Fruit fly (Drosophila melanogaster) whole organism, adult: Measurements from ENCODE around the gene Ltn1.

Experiments used
- CG11617 ChIP-seq: fragments of 200-800 bp; sonication (Bioruptor generic); optimal IDR thresholded peaks from 2 replicates; lab custom pipeline; 2017; ENCODE audit warnings: mild to moderate bottlenecking, missing biosample characterization, missing genetic modification reagents, missing genetic modification characterization
- CG1620 ChIP-seq: fragments of 200-800 bp; sonication (Bioruptor generic); optimal IDR thresholded peaks from 2 replicates; lab custom pipeline; 2016; ENCODE audit warnings: missing biosample characterization, missing genetic modification characterization
- CG5204 ChIP-seq: fragments of 200-800 bp; sonication (Bioruptor generic); optimal IDR thresholded peaks from 2 replicates; lab custom pipeline; 2016; ENCODE audit warnings: missing biosample characterization, missing genetic modification characterization
- Clk ChIP-seq: fragments of 200-800 bp; sonication (Bioruptor generic); optimal IDR thresholded peaks from 2 replicates; lab custom pipeline; 2017; ENCODE audit warnings: missing biosample characterization, missing genetic modification characterization
- Crg-1 ChIP-seq: fragments of 200-800 bp; sonication (Bioruptor generic); optimal IDR thresholded peaks from 2 replicates; lab custom pipeline; 2016; ENCODE audit warnings: missing biosample characterization, missing genetic modification characterization
- Hr96 ChIP-seq: fragments of 200-800 bp; sonication (Bioruptor generic); optimal IDR thresholded peaks from 2 replicates; lab custom pipeline; 2016; ENCODE audit warnings: missing biosample characterization, missing genetic modification characterization
- Mnt ChIP-seq: fragments of 200-800 bp; sonication (Bioruptor generic); optimal IDR thresholded peaks from 2 replicates; lab custom pipeline; 2016; ENCODE audit warnings: missing biosample characterization, mild to moderate bottlenecking, missing genetic modification characterization
- cic ChIP-seq: fragments of 200-800 bp; sonication (Bioruptor generic); optimal IDR thresholded peaks from 2 replicates; lab custom pipeline; 2017; ENCODE audit warnings: missing biosample characterization, mild to moderate bottlenecking, missing genetic modification characterization, moderate library complexity
- kay ChIP-seq: fragments of 200-800 bp; sonication (Bioruptor generic); peaks from one replicate; lab custom pipeline; 2016; ENCODE audit warnings: missing biosample characterization, missing genetic modification characterization, borderline replicate concordance
- ovo ChIP-seq: fragments of 200-800 bp; sonication (Bioruptor generic); optimal IDR thresholded peaks from 2 replicates; lab custom pipeline; 2016; ENCODE audit warnings: missing biosample characterization, missing genetic modification characterization
- pad ChIP-seq: fragments of 200-800 bp; sonication (Bioruptor generic); optimal IDR thresholded peaks from 3 replicates; lab custom pipeline; 2017; ENCODE audit warnings: missing biosample characterization, missing genetic modification characterization, mild to moderate bottlenecking, moderate library complexity, missing genetic modification reagents
- tj ChIP-seq: fragments of 200-800 bp; sonication (Bioruptor generic); optimal IDR thresholded peaks from 3 replicates; lab custom pipeline; 2017; ENCODE audit warnings: missing biosample characterization, mild to moderate bottlenecking, missing genetic modification characterization, moderate library complexity
- toe ChIP-seq: fragments of 200-800 bp; sonication (Bioruptor generic); optimal IDR thresholded peaks from 2 replicates; lab custom pipeline; 2016; ENCODE audit warnings: missing biosample characterization, missing genetic modification characterization

- TF ChIP-seq Clk (GFP tag; lab: Kevin White, UChicago) (no peak), cic (GFP tag; lab: Kevin White, UChicago) (no peak), ovo (GFP tag; lab: Kevin White, UChicago) (no peak), Hr96 (GFP tag; lab: Kevin White, UChicago) (no peak), CG1620 (GFP tag; lab: Kevin White, UChicago) (no peak), toe (no peak), CG11617 (GFP tag; lab: Kevin White, UChicago) (no peak), Mnt (GFP tag; lab: Kevin White, UChicago) (no peak), Crg-1 (GFP tag; lab: Kevin White, UChicago) (no peak), CG5204 (GFP tag; lab: Kevin White, UChicago) (no peak), kay (no peak), tj (no peak), pad (GFP tag; lab: Kevin White, UChicago) (no peak)
Observed at dm6 chr3L:19579346-19579745, 27.3 kb upstream of the Ltn1 start.
